Fruit fly (Drosophila melanogaster) whole organism, embryonic: ENCODE data around the gene dec.
A peak's percentile ranks its signal among the peaks of the same experiment; 100 is the strongest.

Experiments used
- Atf-2 ChIP-seq: fragments of 200-800 bp; sonication (Bioruptor generic); optimal IDR thresholded peaks from 2 replicates; lab custom pipeline; 2016; ENCODE audit warnings: missing biosample characterization, missing genetic modification characterization
- Awh ChIP-seq: fragments of 200-800 bp; sonication (Bioruptor generic); IDR thresholded peaks from 2 replicates; pipeline ENCODE4, ENCODE4 v1.3.6; 2022; ENCODE audit warnings: missing biosample characterization, missing genetic modification characterization
- B-H1 ChIP-seq: fragments of 200-800 bp; sonication (Bioruptor generic); IDR thresholded peaks from 3 replicates; pipeline ENCODE4 v1.3.6; 2022; ENCODE audit warnings: missing biosample characterization, missing genetic modification characterization
- CG10366 ChIP-seq: fragments of 200-800 bp; sonication (Bioruptor generic); IDR thresholded peaks from 2 replicates; pipeline ENCODE4 v1.3.6; 2022; ENCODE audit warnings: missing biosample characterization, missing genetic modification characterization
- CG15601 ChIP-seq: fragments of 200-800 bp; sonication (Bioruptor generic); optimal IDR thresholded peaks from 3 replicates; lab custom pipeline; 2019; ENCODE audit warnings: missing biosample characterization, mild to moderate bottlenecking, missing genetic modification characterization, moderate library complexity
- CG1792 ChIP-seq: fragments of 200-800 bp; sonication (Bioruptor generic); optimal IDR thresholded peaks from 2 replicates; lab custom pipeline; 2016; ENCODE audit warnings: missing biosample characterization, missing genetic modification characterization
- CG31441 ChIP-seq: fragments of 200-800 bp; sonication (Bioruptor generic); IDR thresholded peaks from 2 replicates; pipeline ENCODE4 v1.3.6; 2022; ENCODE audit warnings: missing biosample characterization, missing genetic modification characterization
- CG4328 ChIP-seq: fragments of 200-800 bp; sonication (Bioruptor generic); optimal IDR thresholded peaks from 3 replicates; lab custom pipeline; 2017; ENCODE audit warnings: missing biosample characterization, missing genetic modification reagents, missing genetic modification characterization
- CG4854 ChIP-seq: fragments of 200-800 bp; sonication (Bioruptor generic); optimal IDR thresholded peaks from 2 replicates; lab custom pipeline; 2016; ENCODE audit warnings: missing biosample characterization, missing genetic modification characterization, inconsistent platforms
- CG8765 ChIP-seq: fragments of 200-800 bp; sonication (Bioruptor generic); IDR thresholded peaks from 2 replicates; pipeline ENCODE4 v1.3.6; 2022; ENCODE audit warnings: missing biosample characterization, missing genetic modification characterization
- CG8944 ChIP-seq: fragments of 200-800 bp; sonication (Bioruptor generic); optimal IDR thresholded peaks from 3 replicates; lab custom pipeline; 2016; ENCODE audit warnings: missing biosample characterization, missing genetic modification characterization
- CG9797 ChIP-seq: fragments of 200-800 bp; sonication (Bioruptor generic); optimal IDR thresholded peaks from 3 replicates; lab custom pipeline; 2018; ENCODE audit warnings: missing biosample characterization, mild to moderate bottlenecking, missing genetic modification characterization
- CrebB ChIP-seq: fragments of 200-800 bp; sonication (Bioruptor generic); optimal IDR thresholded peaks from 3 replicates; lab custom pipeline; 2018; ENCODE audit warnings: missing biosample characterization, mild to moderate bottlenecking, missing genetic modification characterization
- Dad ChIP-seq: fragments of 200-800 bp; sonication (Bioruptor generic); optimal IDR thresholded peaks from 3 replicates; lab custom pipeline; 2016; ENCODE audit warnings: missing biosample characterization, missing genetic modification characterization
- Dip2 ChIP-seq: fragments of 200-800 bp; sonication (Bioruptor generic); IDR thresholded peaks from 2 replicates; pipeline ENCODE4 v1.3.6; 2022; ENCODE audit warnings: missing biosample characterization, missing genetic modification characterization
- Dll ChIP-seq: fragments of 200-800 bp; sonication (Bioruptor generic); IDR thresholded peaks from 4 replicates; pipeline ENCODE4 v1.3.6; 2022; ENCODE audit warnings: missing biosample characterization, missing genetic modification characterization; ENCODE audit not compliant: partially characterized antibody
- Eip74EF ChIP-seq, 2 experiments: fragments of 200-800 bp in 1 of 2; fragments of >200 bp in 1 of 2; sonication (Bioruptor generic) in 1 of 2; optimal IDR thresholded peaks; 2 replicates each; lab custom pipeline; 2017 to 2019; ENCODE audit warnings: missing biosample characterization in 2 of 2, missing genetic modification characterization in 2 of 2, mild to moderate bottlenecking in 1 of 2, moderate library complexity in 1 of 2
- Ets65A ChIP-seq: fragments of 200-800 bp; sonication (Bioruptor generic); peaks from one replicate; lab custom pipeline; 2016; ENCODE audit warnings: missing biosample characterization, missing genetic modification characterization
- Hr3 ChIP-seq: fragments of 200-800 bp; sonication (Bioruptor generic); optimal IDR thresholded peaks from 3 replicates; lab custom pipeline; 2016; ENCODE audit warnings: missing biosample characterization, missing genetic modification characterization
- Jarid2 ChIP-seq: fragments of 200-800 bp; sonication (Bioruptor generic); optimal IDR thresholded peaks from 3 replicates; lab custom pipeline; 2017; ENCODE audit warnings: mild to moderate bottlenecking, missing biosample characterization, missing genetic modification reagents, missing genetic modification characterization
- NC2α ChIP-seq: fragments of 200-800 bp; sonication (Bioruptor generic); optimal IDR thresholded peaks from 2 replicates; lab custom pipeline; 2016; ENCODE audit warnings: missing biosample characterization, missing genetic modification characterization
- NC2β ChIP-seq: fragments of 200-800 bp; sonication (Bioruptor generic); optimal IDR thresholded peaks from 2 replicates; lab custom pipeline; 2016; ENCODE audit warnings: missing biosample characterization, missing genetic modification characterization
- NK7.1 ChIP-seq: fragments of 200-800 bp; sonication (Bioruptor generic); optimal IDR thresholded peaks from 3 replicates; lab custom pipeline; 2016; ENCODE audit warnings: missing biosample characterization, missing genetic modification characterization
- Opbp ChIP-seq: fragments of 200-800 bp; sonication (Bioruptor generic); IDR thresholded peaks from 3 replicates; pipeline ENCODE4 v1.3.6; 2022; ENCODE audit warnings: missing biosample characterization, missing genetic modification characterization; ENCODE audit not compliant: partially characterized antibody
- Ravus ChIP-seq: fragments of 200-800 bp; sonication (Bioruptor generic); IDR thresholded peaks from 2 replicates; pipeline ENCODE4 v1.3.6; 2022; ENCODE audit warnings: missing biosample characterization, missing genetic modification characterization
- Xrp1 ChIP-seq: fragments of 200-800 bp; sonication (Bioruptor generic); IDR thresholded peaks from 2 replicates; pipeline ENCODE4 v1.3.6; 2022; ENCODE audit warnings: missing biosample characterization, missing genetic modification characterization
- amos ChIP-seq: fragments of 200-800 bp; sonication (Bioruptor generic); IDR thresholded peaks from 2 replicates; pipeline ENCODE4 v1.3.6; 2022; ENCODE audit warnings: missing biosample characterization, missing genetic modification characterization; ENCODE audit not compliant: partially characterized antibody
- ash1 ChIP-seq: fragments of 200-800 bp; sonication (Bioruptor generic); optimal IDR thresholded peaks from 2 replicates; lab custom pipeline; 2018; ENCODE audit warnings: missing biosample characterization, mild to moderate bottlenecking, missing genetic modification characterization
- az2 ChIP-seq: fragments of 200-800 bp; sonication (Bioruptor generic); optimal IDR thresholded peaks from 3 replicates; lab custom pipeline; 2016; ENCODE audit warnings: missing biosample characterization, missing genetic modification characterization
- bab2 ChIP-seq: fragments of 200-800 bp; sonication (Bioruptor generic); optimal IDR thresholded peaks from 2 replicates; lab custom pipeline; 2016; ENCODE audit warnings: missing biosample characterization, missing genetic modification characterization
- bowl ChIP-seq: fragments of 200-800 bp; sonication (Bioruptor generic); IDR thresholded peaks from 2 replicates; pipeline ENCODE4 v1.3.6; 2022; ENCODE audit warnings: missing biosample characterization, missing genetic modification characterization
- cad ChIP-seq: fragments of >200 bp; optimal IDR thresholded peaks from 2 replicates; lab custom pipeline; 2017; ENCODE audit warnings: missing biosample characterization, missing genetic modification characterization
- caup ChIP-seq: fragments of 200-800 bp; sonication (Bioruptor generic); optimal IDR thresholded peaks from 3 replicates; lab custom pipeline; 2017; ENCODE audit warnings: missing biosample characterization, mild to moderate bottlenecking, missing genetic modification characterization, moderate library complexity; ENCODE audit not compliant: severe bottlenecking
- chm ChIP-seq: fragments of 200-800 bp; sonication (Bioruptor generic); IDR thresholded peaks from 2 replicates; pipeline ENCODE4 v1.3.6; 2022; ENCODE audit warnings: missing biosample characterization, missing genetic modification characterization
- da ChIP-seq: fragments of 200-800 bp; sonication (Bioruptor generic); optimal IDR thresholded peaks from 2 replicates; lab custom pipeline; 2016; ENCODE audit warnings: missing biosample characterization, missing genetic modification characterization
- dm ChIP-seq: fragments of 200-800 bp; sonication (Bioruptor generic); optimal IDR thresholded peaks from 3 replicates; lab custom pipeline; 2016; ENCODE audit warnings: missing biosample characterization, missing genetic modification characterization
- en ChIP-seq: fragments of 200-800 bp; sonication (Bioruptor generic); optimal IDR thresholded peaks from 2 replicates; lab custom pipeline; 2016; ENCODE audit warnings: missing biosample characterization, missing genetic modification characterization
- fru ChIP-seq: fragments of >200 bp; optimal IDR thresholded peaks from 2 replicates; lab custom pipeline; 2017
- gcm2 ChIP-seq: fragments of 200-800 bp; sonication (Bioruptor generic); optimal IDR thresholded peaks from 2 replicates; lab custom pipeline; 2016; ENCODE audit warnings: missing biosample characterization, missing genetic modification characterization
- gro ChIP-seq: fragments of 200-800 bp; sonication (Bioruptor generic); optimal IDR thresholded peaks from 2 replicates; lab custom pipeline; 2016; ENCODE audit warnings: missing biosample characterization, missing genetic modification characterization
- gsb-n ChIP-seq: fragments of 200-800 bp; sonication (Bioruptor generic); optimal IDR thresholded peaks from 3 replicates; lab custom pipeline; 2018; ENCODE audit warnings: missing biosample characterization, mild to moderate bottlenecking, missing genetic modification characterization
- gt ChIP-seq: fragments of 200-800 bp; sonication (Bioruptor generic); IDR thresholded peaks from 2 replicates; pipeline ENCODE4 v1.3.6; 2022; ENCODE audit warnings: missing biosample characterization, missing genetic modification characterization
- insv ChIP-seq, 2 experiments: fragments of 200-800 bp; sonication (Bioruptor generic); optimal IDR thresholded peaks; 3 replicates each; lab custom pipeline; 2016 to 2018; ENCODE audit warnings: missing biosample characterization in 2 of 2, missing genetic modification characterization in 2 of 2
- kah ChIP-seq: fragments of 200-800 bp; sonication (Bioruptor generic); optimal IDR thresholded peaks from 2 replicates; lab custom pipeline; 2018; ENCODE audit warnings: missing biosample characterization, mild to moderate bottlenecking, missing genetic modification characterization
- ken ChIP-seq: fragments of 200-800 bp; sonication (Bioruptor generic); IDR thresholded peaks from 3 replicates; pipeline ENCODE4 v1.3.6; 2022; ENCODE audit warnings: missing biosample characterization, missing genetic modification characterization
- mam ChIP-seq: fragments of 200-800 bp; sonication (Bioruptor generic); optimal IDR thresholded peaks from 3 replicates; lab custom pipeline; 2016; ENCODE audit warnings: missing biosample characterization, missing genetic modification characterization
- run ChIP-seq: fragments of 200-800 bp; sonication (Bioruptor generic); optimal IDR thresholded peaks from 3 replicates; lab custom pipeline; 2018; ENCODE audit warnings: missing biosample characterization, mild to moderate bottlenecking, missing genetic modification characterization
- stc ChIP-seq: fragments of 200-800 bp; sonication (Bioruptor generic); IDR thresholded peaks from 2 replicates; pipeline ENCODE4 v1.3.6; 2022; ENCODE audit warnings: missing biosample characterization, missing genetic modification characterization
- tap ChIP-seq: fragments of 200-800 bp; optimal IDR thresholded peaks from 3 replicates; lab custom pipeline; 2019; ENCODE audit warnings: missing biosample characterization, mild to moderate bottlenecking, missing genetic modification characterization, moderate library complexity
- trem ChIP-seq: fragments of 200-800 bp; optimal IDR thresholded peaks from 3 replicates; lab custom pipeline; 2019; ENCODE audit warnings: missing biosample characterization, mild to moderate bottlenecking, missing genetic modification characterization, moderate library complexity
- vvl ChIP-seq: fragments of 200-800 bp; sonication (Bioruptor generic); IDR thresholded peaks from 2 replicates; pipeline ENCODE4 v1.3.6; 2022; ENCODE audit warnings: missing biosample characterization, missing genetic modification characterization
- wek ChIP-seq: fragments of 200-800 bp; sonication (Bioruptor generic); optimal IDR thresholded peaks from 3 replicates; lab custom pipeline; 2018; ENCODE audit warnings: missing biosample characterization, mild to moderate bottlenecking, missing genetic modification characterization, moderate library complexity
- wor ChIP-seq: fragments of 200-800 bp; sonication (Bioruptor generic); IDR thresholded peaks from 2 replicates; pipeline ENCODE4 v1.3.6; 2022; ENCODE audit warnings: missing biosample characterization, missing genetic modification characterization
- yki ChIP-seq: fragments of >200 bp; optimal IDR thresholded peaks from 3 replicates; lab custom pipeline; 2018

Gene dec

dm6 chrX:7909482-7909881, 36.5 kb upstream of the dec start (continued):
- TF ChIP-seq cad (GFP tag; lab: Kevin White, UChicago): no peak
- no peak for TF ChIP-seq gsb-n (tag; lab: Kevin White, UChicago)
- TF ChIP-seq wor: no peak
- TF ChIP-seq gro (GFP tag; lab: Kevin White, UChicago): no peak
- TF ChIP-seq ash1 (GFP tag; lab: Kevin White, UChicago): no peak
- no peak for TF ChIP-seq Ravus (GFP tag; lab: Robert Waterston, UW)
- no peak for TF ChIP-seq Dll
- no peak for TF ChIP-seq wek (GFP tag; lab: Kevin White, UChicago)
- TF ChIP-seq Jarid2: no peak
- TF ChIP-seq CG4854 (GFP tag; lab: Kevin White, UChicago): no peak
- TF ChIP-seq amos: no peak
- TF ChIP-seq fru (lab: Kevin White, UChicago): no peak
- no peak for TF ChIP-seq mam (GFP tag; lab: Kevin White, UChicago)
- TF ChIP-seq CG15601 (tag; lab: Kevin White, UChicago): no peak
- TF ChIP-seq ken (GFP tag; lab: Robert Waterston, UW): no peak
- peak; percentile 13 for TF ChIP-seq bab2
- TF ChIP-seq tap: peak; percentile 7
- TF ChIP-seq Eip74EF (GFP tag; optimal IDR thresholded peaks at IDR 0.05; lab: Kevin White, UChicago): no peak
- peak; percentile 56; the same call in 1 of the 2 replicates for TF ChIP-seq Xrp1 (GFP tag; lab: Robert Waterston, UW)
- TF ChIP-seq CG4328 (GFP tag; lab: Kevin White, UChicago): no peak
- TF ChIP-seq chm (GFP tag; lab: Robert Waterston, UW): 0 out of 2 replicates have a peak, but pooled peaks have one; percentile 51
- no peak for TF ChIP-seq CG9797 (GFP tag; lab: Kevin White, UChicago)
- TF ChIP-seq vvl (GFP tag; lab: Robert Waterston, UW): peak; percentile 24; the same call in 1 of the 2 replicates
- TF ChIP-seq NK7.1: no peak
- TF ChIP-seq Hr3 (GFP tag; lab: Kevin White, UChicago): no peak
- no peak for TF ChIP-seq gcm2
- TF ChIP-seq Awh (GFP tag; lab: Robert Waterston, UW): no peak
- no peak for TF ChIP-seq az2 (GFP tag; lab: Kevin White, UChicago)
- peak; percentile 50; the same call in 1 of the 2 replicates for TF ChIP-seq stc
- TF ChIP-seq NC2β: no peak
- no peak for TF ChIP-seq en (GFP tag; lab: Kevin White, UChicago)
- no peak for TF ChIP-seq gt
- TF ChIP-seq kah: no peak
- no peak for TF ChIP-seq CG10366 (GFP tag; lab: Robert Waterston, UW)
- no peak for TF ChIP-seq da (GFP tag; lab: Kevin White, UChicago)
- TF ChIP-seq NC2α (GFP tag; lab: Kevin White, UChicago): no peak
- TF ChIP-seq dm (GFP tag; lab: Kevin White, UChicago): no peak
- TF ChIP-seq CG31441 (GFP tag; lab: Robert Waterston, UW): no peak
- TF ChIP-seq Ets65A (GFP tag; lab: Kevin White, UChicago): no peak
- no peak for TF ChIP-seq bowl (GFP tag; lab: Robert Waterston, UW)
- TF ChIP-seq trem: no peak
- TF ChIP-seq CG8765 (GFP tag; lab: Robert Waterston, UW): no peak
- TF ChIP-seq CG8944 (GFP tag; lab: Kevin White, UChicago): no peak
- TF ChIP-seq Opbp (GFP tag; lab: Robert Waterston, UW): no peak
- TF ChIP-seq Dip2 (GFP tag; lab: Robert Waterston, UW): no peak
- TF ChIP-seq B-H1: 0 out of 3 replicates have a peak, but pooled peaks have one; percentile 11
- TF ChIP-seq CG1792: no peak
- no peak for TF ChIP-seq CrebB (tag; lab: Kevin White, UChicago)
- no peak for TF ChIP-seq insv (GFP tag; optimal IDR thresholded peaks at IDR 0.05; lab: Kevin White, UChicago)
- TF ChIP-seq caup (GFP tag; lab: Kevin White, UChicago): no peak
- no peak for TF ChIP-seq Atf-2 (GFP tag; lab: Kevin White, UChicago)
- no peak for TF ChIP-seq yki (lab: Kevin White, UChicago)
- TF ChIP-seq run (tag; lab: Kevin White, UChicago): no peak
- TF ChIP-seq Dad: no peak
